Fruit fly (Drosophila melanogaster) whole organism, adult: ENCODE results near the gene GstZ2.

Experiments used
- CG11617 ChIP-seq: fragments of 200-800 bp; sonication (Bioruptor generic); optimal IDR thresholded peaks from 2 replicates; lab custom pipeline; 2017; ENCODE audit warnings: mild to moderate bottlenecking, missing biosample characterization, missing genetic modification reagents, missing genetic modification characterization
- CG14711 ChIP-seq: fragments of 200-800 bp; sonication (Bioruptor generic); optimal IDR thresholded peaks from 2 replicates; lab custom pipeline; 2018; ENCODE audit warnings: missing biosample characterization, mild to moderate bottlenecking, missing genetic modification characterization, moderate library complexity
- CG33017 ChIP-seq: fragments of 200-800 bp; sonication (Bioruptor generic); optimal IDR thresholded peaks from 2 replicates; lab custom pipeline; 2018; ENCODE audit warnings: missing biosample characterization, mild to moderate bottlenecking, missing genetic modification characterization, moderate library complexity
- CG5204 ChIP-seq: fragments of 200-800 bp; sonication (Bioruptor generic); optimal IDR thresholded peaks from 2 replicates; lab custom pipeline; 2016; ENCODE audit warnings: missing biosample characterization, missing genetic modification characterization
- CG7045 ChIP-seq: fragments of 200-800 bp; sonication (Bioruptor generic); optimal IDR thresholded peaks from 2 replicates; lab custom pipeline; 2017; ENCODE audit warnings: missing biosample characterization, mild to moderate bottlenecking, missing genetic modification characterization
- CG7101 ChIP-seq: fragments of 200-800 bp; sonication (Bioruptor generic); optimal IDR thresholded peaks from 2 replicates; lab custom pipeline; 2018; ENCODE audit warnings: missing biosample characterization, mild to moderate bottlenecking, missing genetic modification characterization, moderate library complexity
- Clk ChIP-seq: fragments of 200-800 bp; sonication (Bioruptor generic); optimal IDR thresholded peaks from 2 replicates; lab custom pipeline; 2017; ENCODE audit warnings: missing biosample characterization, missing genetic modification characterization
- Hr96 ChIP-seq: fragments of 200-800 bp; sonication (Bioruptor generic); optimal IDR thresholded peaks from 2 replicates; lab custom pipeline; 2016; ENCODE audit warnings: missing biosample characterization, missing genetic modification characterization
- cic ChIP-seq: fragments of 200-800 bp; sonication (Bioruptor generic); optimal IDR thresholded peaks from 2 replicates; lab custom pipeline; 2017; ENCODE audit warnings: missing biosample characterization, mild to moderate bottlenecking, missing genetic modification characterization, moderate library complexity
- cnc ChIP-seq, 2 experiments: fragments of >200 bp; optimal IDR thresholded peaks; 2 replicates each; lab custom pipeline; 2017
- pad ChIP-seq: fragments of 200-800 bp; sonication (Bioruptor generic); optimal IDR thresholded peaks from 3 replicates; lab custom pipeline; 2017; ENCODE audit warnings: missing biosample characterization, missing genetic modification characterization, mild to moderate bottlenecking, moderate library complexity, missing genetic modification reagents
- tj ChIP-seq: fragments of 200-800 bp; sonication (Bioruptor generic); optimal IDR thresholded peaks from 3 replicates; lab custom pipeline; 2017; ENCODE audit warnings: missing biosample characterization, mild to moderate bottlenecking, missing genetic modification characterization, moderate library complexity

DNA sequence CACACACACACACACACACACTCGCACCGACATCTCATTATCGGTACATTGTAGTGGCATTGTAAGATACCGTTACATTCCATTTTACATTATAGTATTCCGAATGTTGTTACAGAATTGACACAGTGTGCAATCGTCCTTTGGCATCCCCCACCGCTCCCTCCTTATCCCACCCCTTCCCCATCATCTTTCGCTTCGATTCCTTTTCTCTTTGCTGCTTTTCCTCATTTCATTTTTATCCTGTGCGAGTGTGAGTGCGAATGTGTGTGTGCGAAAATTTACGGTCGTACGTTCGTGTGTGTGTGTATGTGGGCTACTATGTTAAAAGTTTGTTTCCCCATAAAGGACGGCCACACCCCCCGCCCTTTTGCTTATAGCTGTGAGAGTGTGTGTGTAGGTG lies 31.6 kb upstream of the GstZ2 start:
- TF ChIP-seq CG11617 (GFP tag; lab: Kevin White, UChicago) (no peak), pad (GFP tag; lab: Kevin White, UChicago) (no peak), tj (GFP tag; lab: Kevin White, UChicago) (no peak), CG33017 (tag; lab: Kevin White, UChicago) (no peak), CG7045 (GFP tag; lab: Kevin White, UChicago) (no peak), cnc (optimal IDR thresholded peaks at IDR 0.05; lab: Kevin White, UChicago) (no peak), CG14711 (tag; lab: Kevin White, UChicago) (no peak), Hr96 (GFP tag; lab: Kevin White, UChicago) (no peak), Clk (no peak), CG7101 (tag; lab: Kevin White, UChicago) (no peak), CG5204 (GFP tag; lab: Kevin White, UChicago) (no peak), cic (GFP tag; lab: Kevin White, UChicago) (no peak)
